Worm (Caenorhabditis elegans) whole organism, L1 larva: Measurements from ENCODE around the gene sdz-10.
A peak's percentile ranks its signal among the peaks of the same experiment; 100 is the strongest.

ENCODE experiments used
- C16A3.4 ChIP-seq: fragments of 150-350 bp; optimal IDR thresholded peaks from 2 replicates; lab custom pipeline; 2014; ENCODE audit warnings: missing biosample characterization, missing genetic modification characterization
- F16B12.6 ChIP-seq: fragments of 150-350 bp; optimal IDR thresholded peaks from 2 replicates; lab custom pipeline; 2014; ENCODE audit warnings: missing biosample characterization, missing genetic modification characterization
- Y116A8C.19 ChIP-seq: sonication (generic microtip); optimal IDR thresholded peaks from 2 replicates; lab custom pipeline; 2016; ENCODE audit warnings: missing compliant biosample characterization, missing genetic modification characterization, borderline replicate concordance
- ceh-8 ChIP-seq: fragments of 200-800 bp; sonication (Bioruptor generic); optimal IDR thresholded peaks from 2 replicates; lab custom pipeline; 2018; ENCODE audit warnings: mild to moderate bottlenecking, missing genetic modification characterization, moderate library complexity, missing compliant biosample characterization
- ceh-82 ChIP-seq, 3 experiments: fragments of 150-350 bp in 1 of 3; sonication (generic microtip) in 2 of 3; optimal IDR thresholded peaks; 2 replicates each; lab custom pipeline; 2014 to 2017; ENCODE audit warnings: missing biosample characterization in 3 of 3, missing genetic modification characterization in 3 of 3
- ceh-90 ChIP-seq: sonication (generic microtip); optimal IDR thresholded peaks from 2 replicates; lab custom pipeline; 2016; ENCODE audit warnings: missing genetic modification characterization, missing compliant biosample characterization
- dpl-1 ChIP-seq, 3 experiments: fragments of 150-350 bp in 2 of 3; sonication (generic microtip) in 1 of 3; optimal IDR thresholded peaks; 2 replicates each; lab custom pipeline; 2014 to 2017; ENCODE audit warnings: missing biosample characterization in 3 of 3, missing genetic modification characterization in 3 of 3, missing genetic modification reagents in 3 of 3
- dsc-1 ChIP-seq: sonication (generic microtip); optimal IDR thresholded peaks from 2 replicates; lab custom pipeline; 2016; ENCODE audit warnings: mild to moderate bottlenecking, missing genetic modification characterization, missing compliant biosample characterization
- efl-1 ChIP-seq, 4 experiments: fragments of 150-350 bp; optimal IDR thresholded peaks in 3 of 4; peaks in 1 of 4; 1 replicate in 1 of 4; 2 replicates in 3 of 4; lab custom pipeline; 2014; ENCODE audit warnings: missing biosample characterization in 2 of 4, missing genetic modification characterization in 2 of 4, missing genetic modification reagents in 2 of 4
- elt-2 ChIP-seq: sonication (generic microtip); optimal IDR thresholded peaks from 2 replicates; lab custom pipeline; 2016; ENCODE audit warnings: missing genetic modification characterization, mild to moderate bottlenecking, inconsistent platforms, missing compliant biosample characterization, missing genetic modification reagents
- fkh-10 ChIP-seq: sonication (generic microtip); optimal IDR thresholded peaks from 2 replicates; lab custom pipeline; 2017; ENCODE audit warnings: missing biosample characterization, missing genetic modification reagents, missing genetic modification characterization
- fkh-8 ChIP-seq: sonication (generic microtip); optimal IDR thresholded peaks from 2 replicates; lab custom pipeline; 2016; ENCODE audit warnings: mild to moderate bottlenecking, missing genetic modification characterization, missing compliant biosample characterization
- fos-1 ChIP-seq: fragments of 150-350 bp; optimal IDR thresholded peaks from 2 replicates; lab custom pipeline; 2014; ENCODE audit warnings: missing biosample characterization, missing genetic modification characterization
- grh-1 ChIP-seq: fragments of 200-800 bp; sonication (Bioruptor generic); IDR thresholded peaks from 2 replicates; pipeline ENCODE4 v1.3.6; 2022; ENCODE audit warnings: missing genetic modification reagents, missing genetic modification characterization, missing compliant biosample characterization
- hlh-17 ChIP-seq: fragments of 200-800 bp; sonication (Bioruptor generic); optimal IDR thresholded peaks from 2 replicates; lab custom pipeline; 2018; ENCODE audit warnings: missing genetic modification characterization, mild to moderate bottlenecking, missing compliant biosample characterization, moderate library complexity, borderline replicate concordance
- hlh-4 ChIP-seq: sonication (generic microtip); optimal IDR thresholded peaks from 2 replicates; lab custom pipeline; 2016; ENCODE audit warnings: mild to moderate bottlenecking, missing genetic modification characterization, missing compliant biosample characterization
- hpl-2 ChIP-seq: fragments of 150-350 bp; optimal IDR thresholded peaks from 2 replicates; lab custom pipeline; 2014; ENCODE audit warnings: missing biosample characterization, missing genetic modification reagents, missing genetic modification characterization
- irx-1 ChIP-seq: sonication (generic microtip); optimal IDR thresholded peaks from 2 replicates; lab custom pipeline; 2016; ENCODE audit warnings: missing genetic modification characterization, missing compliant biosample characterization
- lin-13 ChIP-seq: fragments of 150-350 bp; optimal IDR thresholded peaks from 2 replicates; lab custom pipeline; 2014; ENCODE audit warnings: missing biosample characterization, missing genetic modification reagents, missing genetic modification characterization
- lin-14 ChIP-seq: fragments of 200-800 bp; sonication (Bioruptor generic); optimal IDR thresholded peaks from 2 replicates; lab custom pipeline; 2018; ENCODE audit warnings: mild to moderate bottlenecking, missing genetic modification characterization, moderate library complexity, missing compliant biosample characterization
- lin-39 ChIP-seq: fragments of 150-350 bp; optimal IDR thresholded peaks from 2 replicates; lab custom pipeline; 2014; ENCODE audit warnings: missing biosample characterization, missing genetic modification reagents, missing genetic modification characterization
- lir-3 ChIP-seq: sonication (generic microtip); optimal IDR thresholded peaks from 2 replicates; lab custom pipeline; 2016; ENCODE audit warnings: mild to moderate bottlenecking, missing genetic modification characterization, moderate library complexity, missing compliant biosample characterization; ENCODE audit not compliant: poor library complexity
- mab-9 ChIP-seq: fragments of 200-800 bp; sonication (Bioruptor generic); IDR thresholded peaks from 2 replicates; pipeline ENCODE4 v1.3.6; 2022; ENCODE audit warnings: missing genetic modification reagents, missing genetic modification characterization, missing compliant biosample characterization
- mef-2 ChIP-seq: fragments of 150-350 bp; optimal IDR thresholded peaks from 2 replicates; lab custom pipeline; 2014; ENCODE audit warnings: missing biosample characterization, missing genetic modification characterization
- mep-1 ChIP-seq: fragments of 150-350 bp; optimal IDR thresholded peaks from 2 replicates; lab custom pipeline; 2014; ENCODE audit warnings: missing biosample characterization, missing genetic modification characterization
- nhr-12 ChIP-seq: sonication (generic microtip); optimal IDR thresholded peaks from 2 replicates; lab custom pipeline; 2017; ENCODE audit warnings: missing biosample characterization, missing genetic modification characterization
- nhr-20 ChIP-seq: sonication (generic microtip); optimal IDR thresholded peaks from 2 replicates; lab custom pipeline; 2016; ENCODE audit warnings: mild to moderate bottlenecking, missing genetic modification characterization, missing compliant biosample characterization
- nhr-71 ChIP-seq: sonication (generic microtip); optimal IDR thresholded peaks from 2 replicates; lab custom pipeline; 2016; ENCODE audit warnings: mild to moderate bottlenecking, missing genetic modification characterization, moderate library complexity, missing compliant biosample characterization
- nhr-77 ChIP-seq: fragments of 150-350 bp; optimal IDR thresholded peaks from 2 replicates; lab custom pipeline; 2014; ENCODE audit warnings: missing biosample characterization, missing genetic modification characterization
- nhr-84 ChIP-seq: sonication (generic microtip); optimal IDR thresholded peaks from 2 replicates; lab custom pipeline; 2017; ENCODE audit warnings: missing biosample characterization, missing genetic modification characterization
- pag-3 ChIP-seq: sonication (generic microtip); optimal IDR thresholded peaks from 2 replicates; lab custom pipeline; 2017; ENCODE audit warnings: missing genetic modification characterization, mild to moderate bottlenecking, missing compliant biosample characterization, antibody characterized with exemption, borderline replicate concordance; ENCODE audit not compliant: insufficient read depth
- rnt-1 ChIP-seq: sonication (generic microtip); optimal IDR thresholded peaks from 2 replicates; lab custom pipeline; 2016; ENCODE audit warnings: mild to moderate bottlenecking, missing genetic modification characterization, moderate library complexity, missing compliant biosample characterization
- snu-23 ChIP-seq: sonication (generic microtip); optimal IDR thresholded peaks from 2 replicates; lab custom pipeline; 2016; ENCODE audit warnings: missing genetic modification characterization, missing compliant biosample characterization
- sox-4 ChIP-seq: sonication (generic microtip); optimal IDR thresholded peaks from 2 replicates; lab custom pipeline; 2016; ENCODE audit warnings: missing genetic modification characterization, missing compliant biosample characterization
- swsn-7 ChIP-seq: sonication (generic microtip); optimal IDR thresholded peaks from 2 replicates; lab custom pipeline; 2016; ENCODE audit warnings: missing genetic modification characterization, missing compliant biosample characterization
- unc-130 ChIP-seq: fragments of 150-350 bp; optimal IDR thresholded peaks from 2 replicates; lab custom pipeline; 2017; ENCODE audit warnings: missing biosample characterization, missing genetic modification characterization, inconsistent platforms
- unc-86 ChIP-seq: sonication (generic microtip); optimal IDR thresholded peaks from 2 replicates; lab custom pipeline; 2016; ENCODE audit warnings: missing genetic modification characterization, missing compliant biosample characterization
- unc-98 ChIP-seq: fragments of 200-800 bp; sonication (Bioruptor generic); IDR thresholded peaks from 2 replicates; pipeline ENCODE4 v1.3.6; 2022; ENCODE audit warnings: missing genetic modification characterization, missing compliant biosample characterization
- xbp-1 ChIP-seq: sonication (generic microtip); optimal IDR thresholded peaks from 2 replicates; lab custom pipeline; 2016; ENCODE audit warnings: missing genetic modification characterization, missing compliant biosample characterization
- zag-1 ChIP-seq: fragments of 150-350 bp; optimal IDR thresholded peaks from 2 replicates; lab custom pipeline; 2014; ENCODE audit warnings: missing biosample characterization, missing genetic modification characterization
- zip-4 ChIP-seq: fragments of 200-800 bp; sonication (Bioruptor generic); optimal IDR thresholded peaks from 2 replicates; lab custom pipeline; 2018; ENCODE audit warnings: mild to moderate bottlenecking, missing genetic modification characterization, moderate library complexity, missing compliant biosample characterization
- ztf-11 ChIP-seq, 2 experiments: sonication (generic microtip); optimal IDR thresholded peaks; 2 replicates each; lab custom pipeline; 2016 to 2017; ENCODE audit warnings: missing genetic modification characterization in 2 of 2, missing biosample characterization in 1 of 2, missing compliant biosample characterization in 1 of 2
- ztf-4 ChIP-seq: fragments of 150-350 bp; optimal IDR thresholded peaks from 2 replicates; lab custom pipeline; 2014; ENCODE audit warnings: missing biosample characterization, missing genetic modification characterization

The sdz-10 gene

DNA sequence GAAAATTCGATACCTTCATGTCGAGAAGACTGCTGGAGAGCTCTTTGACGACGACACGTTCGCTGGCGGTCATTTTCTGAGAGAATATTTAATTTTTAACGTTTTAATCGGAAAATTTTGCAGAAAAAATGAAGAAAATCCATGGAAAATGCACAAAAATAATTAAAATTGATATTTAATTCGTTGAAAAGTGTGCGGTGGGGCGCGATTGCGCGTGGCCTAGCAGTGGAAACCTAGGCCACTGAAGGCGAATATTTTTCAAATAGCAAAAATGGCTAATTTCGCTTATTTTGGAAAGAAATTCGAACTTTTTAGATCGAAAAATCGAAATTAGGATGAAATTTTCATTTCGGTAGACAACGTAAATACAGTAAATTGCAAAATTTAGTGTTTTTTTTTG is 19.5 kb downstream of the sdz-10 start, which contains the start of gene F29A7.6 (continued):
- TF ChIP-seq snu-23 (peak; percentile 63), swsn-7 (tag; lab: Kevin White, UChicago) (peak; percentile 67)

DNA sequence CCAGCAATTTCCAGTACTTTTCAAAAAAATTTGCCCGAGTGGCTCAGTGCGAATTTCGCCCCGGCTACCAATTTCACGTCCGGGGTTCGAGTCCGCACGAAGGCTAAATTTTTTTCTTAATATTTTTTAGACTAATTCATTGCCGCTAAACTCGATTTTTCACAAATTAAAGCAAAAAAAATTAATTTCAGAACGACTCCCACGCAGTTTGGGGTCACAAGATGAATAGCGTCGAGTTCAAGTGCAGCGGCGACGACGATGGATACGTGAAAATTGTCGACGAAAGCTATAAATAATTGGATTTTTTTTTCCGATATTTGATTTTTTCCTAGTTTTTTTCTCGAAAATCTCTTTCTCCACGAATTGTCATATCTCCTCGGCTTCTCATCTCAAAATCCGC is 20.8 kb downstream of the sdz-10 start:
- no peak for TF ChIP-seq lin-39 (tag; lab: Kevin White, UChicago)
- TF ChIP-seq Y116A8C.19 (tag; lab: Kevin White, UChicago): no peak
- TF ChIP-seq dsc-1 (tag; lab: Kevin White, UChicago): no peak
- no peak for TF ChIP-seq lin-14
- no peak for TF ChIP-seq pag-3
- TF ChIP-seq mep-1 (tag; lab: Kevin White, UChicago): no peak
- TF ChIP-seq nhr-20 (tag; lab: Kevin White, UChicago): no peak
- no peak for TF ChIP-seq efl-1 (optimal IDR thresholded peaks at IDR 0.05; lab: Kevin White, UChicago)
- TF ChIP-seq efl-1 (GFP tag; optimal IDR thresholded peaks at IDR 0.05 in 1 of 2; lab: Kevin White, UChicago): no peak
- no peak for TF ChIP-seq F16B12.6
- no peak for TF ChIP-seq unc-86 (tag; lab: Kevin White, UChicago)
- TF ChIP-seq nhr-77 (tag; lab: Kevin White, UChicago): no peak
- TF ChIP-seq nhr-84 (tag; lab: Kevin White, UChicago): no peak
- TF ChIP-seq snu-23: no peak
- no peak for TF ChIP-seq lin-13 (GFP tag; lab: Kevin White, UChicago)
- TF ChIP-seq rnt-1 (tag; lab: Kevin White, UChicago): no peak

DNA sequence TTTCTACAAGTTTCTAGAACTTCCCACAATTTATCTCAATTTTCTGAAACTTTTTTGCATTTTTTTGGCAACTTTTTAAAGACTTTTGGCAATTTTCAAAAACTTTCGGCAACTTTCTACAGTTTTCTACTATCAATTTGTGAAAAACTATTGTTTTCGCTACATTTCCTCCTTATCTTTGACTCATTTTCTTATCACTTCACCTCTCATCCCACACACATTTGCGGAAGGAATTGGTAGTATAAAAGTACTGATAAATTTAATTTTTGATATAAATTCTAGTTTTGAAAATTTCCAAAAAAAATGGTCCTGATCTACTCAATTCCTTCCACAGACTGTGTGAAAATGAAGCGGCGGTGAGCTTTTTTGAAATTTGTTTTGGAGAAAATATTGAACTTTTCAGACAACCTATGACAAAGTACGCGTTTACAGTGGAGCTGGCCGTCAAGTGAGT is 22.4 kb downstream of the sdz-10 start, which contains the start of gene F29A7.4:
F29A7.4 (plus strand) TSS at position 404 of the 454 bp plus-strand sequence.
- TF ChIP-seq mef-2 (tag; lab: Kevin White, UChicago): no peak
- peak; percentile 72 for TF ChIP-seq elt-2 (tag; lab: Kevin White, UChicago)
- TF ChIP-seq, all 84 proteins: peak for 1

DNA sequence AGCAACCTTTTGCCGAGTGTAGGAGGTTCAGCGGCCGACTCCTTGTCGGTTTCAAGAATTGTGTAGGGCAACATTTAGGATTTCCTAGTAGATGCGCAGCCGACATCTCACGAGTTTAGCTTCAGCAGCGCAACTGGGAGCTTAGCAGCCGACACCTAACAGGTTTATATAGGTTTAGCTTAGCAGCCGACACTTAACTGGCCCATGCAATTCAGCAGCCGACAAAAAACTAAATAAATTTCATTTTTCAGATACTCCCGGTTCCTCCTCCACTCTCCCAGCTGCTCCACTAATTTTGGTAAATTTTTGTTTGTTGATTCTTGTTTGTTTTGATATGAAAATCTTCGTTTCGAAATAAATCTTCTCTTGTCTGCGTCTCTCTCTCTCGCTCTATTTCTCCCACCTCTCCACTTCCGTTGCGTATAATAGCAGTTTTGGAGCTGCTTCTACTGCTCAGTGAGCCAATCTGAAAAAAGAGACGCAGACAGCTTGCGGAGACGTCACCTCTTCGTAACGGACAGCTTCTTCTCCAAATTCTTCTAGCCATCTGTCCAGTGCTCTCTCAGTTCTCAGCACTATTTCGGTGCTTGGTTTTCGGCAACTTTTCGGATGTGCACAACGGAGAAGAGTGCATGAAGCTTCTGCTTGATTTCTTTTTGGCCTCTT is 24.0 kb downstream of the sdz-10 start:
- peak; percentile 95 for TF ChIP-seq lin-14
- peak; percentile 3 for TF ChIP-seq ceh-8 (GFP tag; lab: Kevin White, UChicago)
- no peak for TF ChIP-seq unc-130 (tag; lab: Kevin White, UChicago)
- TF ChIP-seq zag-1 (tag; lab: Kevin White, UChicago): peak; percentile 57
- TF ChIP-seq nhr-84 (tag; lab: Kevin White, UChicago): no peak
- peak; percentile 54 to 64 for TF ChIP-seq efl-1 (optimal IDR thresholded peaks at IDR 0.05; lab: Kevin White, UChicago)
- TF ChIP-seq efl-1 (GFP tag; optimal IDR thresholded peaks at IDR 0.05 in 1 of 2; lab: Kevin White, UChicago): peak in 1 of 2 experiments; percentile 18
- peak; percentile 42 for TF ChIP-seq xbp-1
- TF ChIP-seq hlh-4 (tag; lab: Kevin White, UChicago): no peak
- no peak for TF ChIP-seq nhr-12 (tag; lab: Kevin White, UChicago)
- no peak for TF ChIP-seq lir-3 (tag; lab: Kevin White, UChicago)
- peak; percentile 50 to 64 (median 57) for TF ChIP-seq ceh-82 (tag; optimal IDR thresholded peaks at IDR 0.05; lab: Kevin White, UChicago)
- no peak for TF ChIP-seq C16A3.4 (tag; lab: Kevin White, UChicago)
- TF ChIP-seq fkh-8 (tag; lab: Kevin White, UChicago): peak; percentile 94
- peak in 2 of 3 experiments; percentile 10 to 11 for TF ChIP-seq dpl-1 (GFP tag; optimal IDR thresholded peaks at IDR 0.05; lab: Kevin White, UChicago)
- peak; percentile 34 for TF ChIP-seq sox-4
- TF ChIP-seq hlh-17 (GFP tag; lab: Kevin White, UChicago): no peak
- peak; percentile 54 for TF ChIP-seq fos-1 (tag; lab: Kevin White, UChicago)
- no peak for TF ChIP-seq unc-98 (GFP tag; lab: Robert Waterston, UW)
- peak; percentile 76 for TF ChIP-seq nhr-71
- TF ChIP-seq mab-9 (GFP tag; lab: Robert Waterston, UW): 0 out of 2 replicates have a peak, but pooled peaks have one; percentile 29
- TF ChIP-seq unc-86 (tag; lab: Kevin White, UChicago): peak; percentile 67
- TF ChIP-seq ceh-90 (tag; lab: Kevin White, UChicago): no peak
- TF ChIP-seq mep-1 (tag; lab: Kevin White, UChicago): peak; percentile 29
- TF ChIP-seq swsn-7 (tag; lab: Kevin White, UChicago): peak; percentile 53
- no peak for TF ChIP-seq zip-4 (GFP tag; lab: Kevin White, UChicago)
- TF ChIP-seq ztf-11 (tag; optimal IDR thresholded peaks at IDR 0.05; lab: Kevin White, UChicago): no peak
- TF ChIP-seq hpl-2 (GFP tag; lab: Kevin White, UChicago): no peak
- peak; percentile 88 for TF ChIP-seq fkh-10
- no peak for TF ChIP-seq grh-1
- no peak for TF ChIP-seq irx-1 (tag; lab: Kevin White, UChicago)
- TF ChIP-seq lin-13 (GFP tag; lab: Kevin White, UChicago): peak; percentile 4
- TF ChIP-seq ztf-4: no peak
